Worm (Caenorhabditis elegans) whole organism, L1 larva: Measurements from ENCODE around the gene C48A7.16.

Experiments used
- C04F5.9 ChIP-seq: sonication (generic microtip); optimal IDR thresholded peaks from 2 replicates; lab custom pipeline; 2016; ENCODE audit warnings: missing genetic modification characterization, missing compliant biosample characterization
- Y116A8C.19 ChIP-seq: sonication (generic microtip); optimal IDR thresholded peaks from 2 replicates; lab custom pipeline; 2016; ENCODE audit warnings: missing compliant biosample characterization, missing genetic modification characterization, borderline replicate concordance
- aly-2 ChIP-seq: fragments of 150-350 bp; optimal IDR thresholded peaks from 2 replicates; lab custom pipeline; 2014; ENCODE audit warnings: missing biosample characterization, missing genetic modification characterization
- ama-1 ChIP-seq: fragments of 150-350 bp; optimal IDR thresholded peaks from 2 replicates; lab custom pipeline; 2014
- blmp-1 ChIP-seq: fragments of 150-350 bp; optimal IDR thresholded peaks from 2 replicates; lab custom pipeline; 2014; ENCODE audit warnings: missing biosample characterization, missing genetic modification characterization
- ceh-63 ChIP-seq: fragments of 200-800 bp; sonication (Bioruptor generic); optimal IDR thresholded peaks from 2 replicates; lab custom pipeline; 2018; ENCODE audit warnings: mild to moderate bottlenecking, missing genetic modification characterization, missing compliant biosample characterization
- ceh-8 ChIP-seq: fragments of 200-800 bp; sonication (Bioruptor generic); optimal IDR thresholded peaks from 2 replicates; lab custom pipeline; 2018; ENCODE audit warnings: mild to moderate bottlenecking, missing genetic modification characterization, moderate library complexity, missing compliant biosample characterization
- ceh-82 ChIP-seq, 3 experiments: fragments of 150-350 bp in 1 of 3; sonication (generic microtip) in 2 of 3; optimal IDR thresholded peaks; 2 replicates each; lab custom pipeline; 2014 to 2017; ENCODE audit warnings: missing biosample characterization in 3 of 3, missing genetic modification characterization in 3 of 3
- ceh-88 ChIP-seq: fragments of 200-800 bp; sonication (Bioruptor generic); IDR thresholded peaks from 2 replicates; pipeline ENCODE4 v1.3.6; 2022; ENCODE audit warnings: missing genetic modification characterization, missing compliant biosample characterization
- dpl-1 ChIP-seq, 3 experiments: fragments of 150-350 bp in 2 of 3; sonication (generic microtip) in 1 of 3; optimal IDR thresholded peaks; 2 replicates each; lab custom pipeline; 2014 to 2017; ENCODE audit warnings: missing biosample characterization in 3 of 3, missing genetic modification characterization in 3 of 3, missing genetic modification reagents in 3 of 3
- efl-1 ChIP-seq, 4 experiments: fragments of 150-350 bp; optimal IDR thresholded peaks in 3 of 4; peaks in 1 of 4; 1 replicate in 1 of 4; 2 replicates in 3 of 4; lab custom pipeline; 2014; ENCODE audit warnings: missing biosample characterization in 2 of 4, missing genetic modification characterization in 2 of 4, missing genetic modification reagents in 2 of 4
- egl-13 ChIP-seq: sonication (generic microtip); optimal IDR thresholded peaks from 2 replicates; lab custom pipeline; 2016; ENCODE audit warnings: missing genotype, missing genetic modification reagents, missing genetic modification characterization, missing compliant biosample characterization
- elt-3 ChIP-seq, 6 experiments: fragments of 150-350 bp in 1 of 6; sonication (generic microtip); optimal IDR thresholded peaks; 2 replicates each; lab custom pipeline; 2017 to 2018; ENCODE audit warnings: missing biosample characterization in 6 of 6, missing genetic modification characterization in 6 of 6, inconsistent platforms in 1 of 6
- ets-5 ChIP-seq: fragments of 200-800 bp; sonication (Bioruptor generic); IDR thresholded peaks from 2 replicates; pipeline ENCODE4 v1.3.6; 2022; ENCODE audit warnings: missing genetic modification characterization, missing compliant biosample characterization
- fkh-10 ChIP-seq: sonication (generic microtip); optimal IDR thresholded peaks from 2 replicates; lab custom pipeline; 2017; ENCODE audit warnings: missing biosample characterization, missing genetic modification reagents, missing genetic modification characterization
- fkh-4 ChIP-seq: sonication (generic microtip); optimal IDR thresholded peaks from 2 replicates; lab custom pipeline; 2016; ENCODE audit warnings: missing compliant biosample characterization, missing genetic modification characterization, borderline replicate concordance
- fkh-8 ChIP-seq: sonication (generic microtip); optimal IDR thresholded peaks from 2 replicates; lab custom pipeline; 2016; ENCODE audit warnings: mild to moderate bottlenecking, missing genetic modification characterization, missing compliant biosample characterization
- fos-1 ChIP-seq: fragments of 150-350 bp; optimal IDR thresholded peaks from 2 replicates; lab custom pipeline; 2014; ENCODE audit warnings: missing biosample characterization, missing genetic modification characterization
- grh-1 ChIP-seq: fragments of 200-800 bp; sonication (Bioruptor generic); IDR thresholded peaks from 2 replicates; pipeline ENCODE4 v1.3.6; 2022; ENCODE audit warnings: missing genetic modification reagents, missing genetic modification characterization, missing compliant biosample characterization
- hlh-17 ChIP-seq: fragments of 200-800 bp; sonication (Bioruptor generic); optimal IDR thresholded peaks from 2 replicates; lab custom pipeline; 2018; ENCODE audit warnings: missing genetic modification characterization, mild to moderate bottlenecking, missing compliant biosample characterization, moderate library complexity, borderline replicate concordance
- hlh-4 ChIP-seq: sonication (generic microtip); optimal IDR thresholded peaks from 2 replicates; lab custom pipeline; 2016; ENCODE audit warnings: mild to moderate bottlenecking, missing genetic modification characterization, missing compliant biosample characterization
- isw-1 ChIP-seq: fragments of 200-800 bp; sonication (Bioruptor generic); IDR thresholded peaks from 2 replicates; pipeline ENCODE4 v1.3.6; 2022; ENCODE audit warnings: missing genetic modification characterization, missing compliant biosample characterization
- lin-14 ChIP-seq: fragments of 200-800 bp; sonication (Bioruptor generic); optimal IDR thresholded peaks from 2 replicates; lab custom pipeline; 2018; ENCODE audit warnings: mild to moderate bottlenecking, missing genetic modification characterization, moderate library complexity, missing compliant biosample characterization
- lin-35 ChIP-seq, 2 experiments: fragments of 150-350 bp; optimal IDR thresholded peaks; 2 replicates each; lab custom pipeline; 2014; ENCODE audit warnings: missing biosample characterization in 2 of 2, missing genetic modification characterization in 2 of 2, missing genetic modification reagents in 2 of 2
- mdl-1 ChIP-seq, 2 experiments: fragments of 150-350 bp; optimal IDR thresholded peaks; 2 replicates each; lab custom pipeline; 2014 to 2017; ENCODE audit warnings: missing biosample characterization in 2 of 2, missing genetic modification characterization in 2 of 2, inconsistent platforms in 1 of 2
- mef-2 ChIP-seq: fragments of 150-350 bp; optimal IDR thresholded peaks from 2 replicates; lab custom pipeline; 2014; ENCODE audit warnings: missing biosample characterization, missing genetic modification characterization
- nhr-11 ChIP-seq: fragments of 150-350 bp; optimal IDR thresholded peaks from 2 replicates; lab custom pipeline; 2014; ENCODE audit warnings: missing biosample characterization, missing genetic modification characterization
- nhr-12 ChIP-seq: sonication (generic microtip); optimal IDR thresholded peaks from 2 replicates; lab custom pipeline; 2017; ENCODE audit warnings: missing biosample characterization, missing genetic modification characterization
- nhr-19 ChIP-seq: fragments of 200-800 bp; sonication (Bioruptor generic); conservative IDR thresholded peaks from 2 replicates; pipeline ENCODE4 v1.3.6; 2022; ENCODE audit warnings: missing genetic modification characterization, missing compliant biosample characterization
- nhr-20 ChIP-seq: sonication (generic microtip); optimal IDR thresholded peaks from 2 replicates; lab custom pipeline; 2016; ENCODE audit warnings: mild to moderate bottlenecking, missing genetic modification characterization, missing compliant biosample characterization
- nhr-237 ChIP-seq: fragments of 150-350 bp; optimal IDR thresholded peaks from 2 replicates; lab custom pipeline; 2014; ENCODE audit warnings: missing biosample characterization, missing genetic modification characterization
- nhr-28 ChIP-seq: fragments of 150-350 bp; optimal IDR thresholded peaks from 2 replicates; lab custom pipeline; 2014; ENCODE audit warnings: missing biosample characterization, missing genetic modification characterization
- nhr-71 ChIP-seq: sonication (generic microtip); optimal IDR thresholded peaks from 2 replicates; lab custom pipeline; 2016; ENCODE audit warnings: mild to moderate bottlenecking, missing genetic modification characterization, moderate library complexity, missing compliant biosample characterization
- nhr-76 ChIP-seq: sonication (generic microtip); optimal IDR thresholded peaks from 2 replicates; lab custom pipeline; 2017; ENCODE audit warnings: missing biosample characterization, missing genetic modification characterization
- nhr-77 ChIP-seq: fragments of 150-350 bp; optimal IDR thresholded peaks from 2 replicates; lab custom pipeline; 2014; ENCODE audit warnings: missing biosample characterization, missing genetic modification characterization
- nhr-90 ChIP-seq: sonication (generic microtip); optimal IDR thresholded peaks from 2 replicates; lab custom pipeline; 2016; ENCODE audit warnings: mild to moderate bottlenecking, missing genetic modification characterization, missing compliant biosample characterization; ENCODE audit not compliant: poor library complexity
- pax-3 ChIP-seq: fragments of 200-800 bp; sonication (Bioruptor generic); optimal IDR thresholded peaks from 2 replicates; lab custom pipeline; 2018; ENCODE audit warnings: mild to moderate bottlenecking, missing genetic modification characterization, moderate library complexity, missing compliant biosample characterization
- snu-23 ChIP-seq: sonication (generic microtip); optimal IDR thresholded peaks from 2 replicates; lab custom pipeline; 2016; ENCODE audit warnings: missing genetic modification characterization, missing compliant biosample characterization
- sox-4 ChIP-seq: sonication (generic microtip); optimal IDR thresholded peaks from 2 replicates; lab custom pipeline; 2016; ENCODE audit warnings: missing genetic modification characterization, missing compliant biosample characterization
- sup-37 ChIP-seq: fragments of 200-800 bp; sonication (Bioruptor generic); optimal IDR thresholded peaks from 2 replicates; lab custom pipeline; 2018; ENCODE audit warnings: mild to moderate bottlenecking, missing genetic modification characterization, missing compliant biosample characterization
- tbx-2 ChIP-seq: sonication (generic microtip); optimal IDR thresholded peaks from 2 replicates; lab custom pipeline; 2016; ENCODE audit warnings: missing genetic modification characterization, missing compliant biosample characterization
- tlp-1 ChIP-seq: fragments of 150-350 bp; optimal IDR thresholded peaks from 2 replicates; lab custom pipeline; 2014; ENCODE audit warnings: missing biosample characterization, missing genetic modification characterization
- unc-130 ChIP-seq: fragments of 150-350 bp; optimal IDR thresholded peaks from 2 replicates; lab custom pipeline; 2017; ENCODE audit warnings: missing biosample characterization, missing genetic modification characterization, inconsistent platforms
- unc-30 ChIP-seq: sonication (generic microtip); optimal IDR thresholded peaks from 2 replicates; lab custom pipeline; 2017; ENCODE audit warnings: missing biosample characterization, missing genetic modification characterization
- unc-62 ChIP-seq: fragments of 150-350 bp; optimal IDR thresholded peaks from 2 replicates; lab custom pipeline; 2014; ENCODE audit warnings: missing biosample characterization, missing genetic modification reagents, missing genetic modification characterization
- unc-86 ChIP-seq: sonication (generic microtip); optimal IDR thresholded peaks from 2 replicates; lab custom pipeline; 2016; ENCODE audit warnings: missing genetic modification characterization, missing compliant biosample characterization
- xbp-1 ChIP-seq: sonication (generic microtip); optimal IDR thresholded peaks from 2 replicates; lab custom pipeline; 2016; ENCODE audit warnings: missing genetic modification characterization, missing compliant biosample characterization
- zip-4 ChIP-seq: fragments of 200-800 bp; sonication (Bioruptor generic); optimal IDR thresholded peaks from 2 replicates; lab custom pipeline; 2018; ENCODE audit warnings: mild to moderate bottlenecking, missing genetic modification characterization, moderate library complexity, missing compliant biosample characterization
- ztf-11 ChIP-seq, 2 experiments: sonication (generic microtip); optimal IDR thresholded peaks; 2 replicates each; lab custom pipeline; 2016 to 2017; ENCODE audit warnings: missing genetic modification characterization in 2 of 2, missing biosample characterization in 1 of 2, missing compliant biosample characterization in 1 of 2
- ztf-4 ChIP-seq: fragments of 150-350 bp; optimal IDR thresholded peaks from 2 replicates; lab custom pipeline; 2014; ENCODE audit warnings: missing biosample characterization, missing genetic modification characterization

The C48A7.16 gene

ce11 chrIV:7391534-7392343, 13.5 kb upstream of the C48A7.16 start (continued):
- peak in 1 of 2 experiments; percentile 34 for TF ChIP-seq efl-1 (optimal IDR thresholded peaks at IDR 0.05; lab: Kevin White, UChicago)
- peak in 1 of 2 experiments; percentile 88 for TF ChIP-seq efl-1 (GFP tag; optimal IDR thresholded peaks at IDR 0.05 in 1 of 2; lab: Kevin White, UChicago)
- no peak for TF ChIP-seq nhr-28 (tag; lab: Kevin White, UChicago)
- TF ChIP-seq nhr-237: no peak
- peak in 1 of 2 experiments; percentile 31 for TF ChIP-seq lin-35 (GFP tag; optimal IDR thresholded peaks at IDR 0.05; lab: Kevin White, UChicago)
- TF ChIP-seq fkh-10 (GFP tag; lab: Kevin White, UChicago): peak; percentile 66
- TF ChIP-seq ceh-63 (GFP tag; lab: Kevin White, UChicago): no peak
- TF ChIP-seq elt-3 (tag; optimal IDR thresholded peaks at IDR 0.05; lab: Kevin White, UChicago): no peak
- TF ChIP-seq isw-1 (GFP tag; lab: Robert Waterston, UW): peak; percentile 54
- no peak for TF ChIP-seq fkh-4 (tag; lab: Kevin White, UChicago)
- TF ChIP-seq unc-130 (tag; lab: Kevin White, UChicago): peak; percentile 16
- TF ChIP-seq unc-30 (tag; lab: Kevin White, UChicago): no peak
- peak; percentile 38 for TF ChIP-seq unc-86 (tag; lab: Kevin White, UChicago)
- TF ChIP-seq ama-1: no peak
- TF ChIP-seq unc-62 (GFP tag; lab: Kevin White, UChicago): no peak
- no peak for TF ChIP-seq ztf-11 (tag; optimal IDR thresholded peaks at IDR 0.05; lab: Kevin White, UChicago)
- no peak for TF ChIP-seq hlh-17 (GFP tag; lab: Kevin White, UChicago)
- TF ChIP-seq blmp-1 (tag; lab: Kevin White, UChicago): no peak
- no peak for TF ChIP-seq nhr-76
- peak; percentile 50 for TF ChIP-seq ztf-4 (tag; lab: Kevin White, UChicago)
- TF ChIP-seq nhr-11 (tag; lab: Kevin White, UChicago): no peak
- TF ChIP-seq C04F5.9 (tag; lab: Kevin White, UChicago): no peak
- peak; percentile 43 for TF ChIP-seq snu-23 (GFP tag; lab: Kevin White, UChicago)
- no peak for TF ChIP-seq hlh-4 (tag; lab: Kevin White, UChicago)
- TF ChIP-seq nhr-19: peak; percentile 73
- TF ChIP-seq Y116A8C.19 (tag; lab: Kevin White, UChicago): no peak
- TF ChIP-seq mdl-1 (tag; optimal IDR thresholded peaks at IDR 0.05; lab: Kevin White, UChicago): peak in 1 of 2 experiments; percentile 51
- TF ChIP-seq sup-37: no peak
- TF ChIP-seq ceh-82 (tag; optimal IDR thresholded peaks at IDR 0.05; lab: Kevin White, UChicago): peak; percentile 38 to 54 (median 43)
- TF ChIP-seq zip-4 (GFP tag; lab: Kevin White, UChicago): peak; percentile 64
- TF ChIP-seq nhr-71: peak; percentile 82
- no peak for TF ChIP-seq nhr-12 (tag; lab: Kevin White, UChicago)
- TF ChIP-seq dpl-1 (GFP tag; optimal IDR thresholded peaks at IDR 0.05; lab: Kevin White, UChicago): peak in 2 of 3 experiments; percentile 8 to 16
- TF ChIP-seq lin-14 (GFP tag; lab: Kevin White, UChicago): peak; percentile 83
- no peak for TF ChIP-seq aly-2 (tag; lab: Kevin White, UChicago)
- no peak for TF ChIP-seq grh-1 (GFP tag; lab: Robert Waterston, UW)
- TF ChIP-seq mef-2 (tag; lab: Kevin White, UChicago): no peak
- TF ChIP-seq fos-1: no peak
- TF ChIP-seq nhr-90: no peak
- no peak for TF ChIP-seq nhr-77 (tag; lab: Kevin White, UChicago)
- peak; percentile 49 for TF ChIP-seq nhr-20 (tag; lab: Kevin White, UChicago)
- TF ChIP-seq tlp-1 (tag; lab: Kevin White, UChicago): no peak
- TF ChIP-seq fkh-8 (tag; lab: Kevin White, UChicago): peak; percentile 46
- no peak for TF ChIP-seq sox-4
- peak; percentile 33 for TF ChIP-seq tbx-2
- no peak for TF ChIP-seq ceh-8 (GFP tag; lab: Kevin White, UChicago)
- TF ChIP-seq ceh-88 (GFP tag; lab: Robert Waterston, UW): 0 out of 2 replicates have a peak, but pooled peaks have one; percentile 25
- no peak for TF ChIP-seq ets-5
- TF ChIP-seq egl-13 (tag; lab: Kevin White, UChicago): no peak
- TF ChIP-seq pax-3: no peak
- TF ChIP-seq xbp-1 (tag; lab: Kevin White, UChicago): peak; percentile 42
- TF ChIP-seq, all 84 proteins: peak for 30
